Fruit fly (Drosophila melanogaster) whole organism, prepupa: Measurements from ENCODE around the gene CG7506.

Experiments
- CG11902 ChIP-seq: fragments of 200-800 bp; sonication (Bioruptor generic); optimal IDR thresholded peaks from 3 replicates; lab custom pipeline; 2016; ENCODE audit warnings: missing biosample characterization, missing genetic modification characterization
- CG16779 ChIP-seq: fragments of 200-800 bp; sonication (Bioruptor generic); optimal IDR thresholded peaks from 3 replicates; lab custom pipeline; 2017; ENCODE audit warnings: missing biosample characterization, mild to moderate bottlenecking, missing genetic modification characterization
- CG6276 ChIP-seq: fragments of 200-800 bp; sonication (Bioruptor generic); optimal IDR thresholded peaks from 2 replicates; lab custom pipeline; 2017; ENCODE audit warnings: missing biosample characterization, mild to moderate bottlenecking, missing genetic modification characterization
- Eip93F ChIP-seq: fragments of 200-800 bp; sonication (Bioruptor generic); optimal IDR thresholded peaks from 2 replicates; lab custom pipeline; 2016; ENCODE audit warnings: missing biosample characterization, mild to moderate bottlenecking, missing genetic modification characterization
- Ets21C ChIP-seq: fragments of 200-800 bp; sonication (Bioruptor generic); optimal IDR thresholded peaks from 3 replicates; lab custom pipeline; 2016; ENCODE audit warnings: missing biosample characterization, missing genetic modification characterization
- Hr38 ChIP-seq: sonication (Bioruptor generic); optimal IDR thresholded peaks from 2 replicates; lab custom pipeline; 2016; ENCODE audit warnings: missing biosample characterization, missing genetic modification characterization
- OdsH ChIP-seq: fragments of 200-800 bp; sonication (Bioruptor generic); optimal IDR thresholded peaks from 3 replicates; lab custom pipeline; 2016; ENCODE audit warnings: missing biosample characterization, missing genetic modification characterization
- Sox14 ChIP-seq: fragments of 200-800 bp; sonication (Bioruptor generic); optimal IDR thresholded peaks from 3 replicates; lab custom pipeline; 2016; ENCODE audit warnings: missing biosample characterization, missing genetic modification characterization
- lz ChIP-seq: fragments of 200-800 bp; sonication (Bioruptor generic); optimal IDR thresholded peaks from 3 replicates; lab custom pipeline; 2016; ENCODE audit warnings: missing biosample characterization, missing genetic modification characterization
- pdm3 ChIP-seq: fragments of 200-800 bp; sonication (Bioruptor generic); optimal IDR thresholded peaks from 3 replicates; lab custom pipeline; 2016; ENCODE audit warnings: missing biosample characterization, missing genetic modification characterization

- TF ChIP-seq OdsH (GFP tag; lab: Kevin White, UChicago), result no peak
- TF ChIP-seq Eip93F (GFP tag; lab: Kevin White, UChicago), result no peak
- no peak for TF ChIP-seq pdm3 (GFP tag; lab: Kevin White, UChicago)
- no peak for TF ChIP-seq Ets21C
- TF ChIP-seq CG16779 (tag; lab: Kevin White, UChicago), result no peak
- TF ChIP-seq CG11902 (GFP tag; lab: Kevin White, UChicago), result no peak
- no peak for TF ChIP-seq Sox14 (GFP tag; lab: Kevin White, UChicago)
- TF ChIP-seq lz (GFP tag; lab: Kevin White, UChicago), result no peak
- no peak for TF ChIP-seq CG6276 (GFP tag; lab: Kevin White, UChicago)
- no peak for TF ChIP-seq Hr38 (GFP tag; lab: Kevin White, UChicago)
Measured at dm6 chr3L:7606336-7607001, 35.0 kb downstream of the CG7506 start.
